Fruit fly (Drosophila melanogaster) S2 (cell line): ENCODE results near the gene CG3808.

Experiments
- CG8478 ChIP-seq: fragments of >200 bp; optimal IDR thresholded peaks from 2 replicates; lab custom pipeline; 2018
- CTCF ChIP-seq, 2 experiments: fragments of >200 bp; optimal IDR thresholded peaks; 2 replicates each; lab custom pipeline; 2018

Gene CG3808

DNA sequence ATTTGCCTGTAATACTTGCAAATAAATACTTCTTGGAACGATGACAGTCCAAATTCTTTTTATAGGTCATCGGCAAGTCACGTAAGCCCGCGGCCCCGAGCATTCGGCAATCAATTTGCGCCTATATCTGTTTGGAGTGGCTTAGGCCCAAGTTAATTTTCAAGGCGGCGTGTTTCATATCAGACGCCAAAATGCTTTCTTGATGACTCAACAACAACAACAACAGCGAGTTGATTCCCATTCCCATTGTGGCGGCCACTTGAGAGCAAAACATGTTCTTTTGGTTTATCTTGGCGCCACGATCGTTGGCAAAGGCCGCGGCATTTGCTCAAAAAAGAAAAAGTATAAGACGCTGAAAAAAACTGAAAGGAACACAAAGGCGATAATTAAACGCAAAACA is 13.7 kb upstream of the CG3808 start:
- TF ChIP-seq CG8478 (lab: Kevin White, UChicago) (no peak), CTCF (optimal IDR thresholded peaks at IDR 0.05; lab: Kevin White, UChicago) (no peak)

DNA sequence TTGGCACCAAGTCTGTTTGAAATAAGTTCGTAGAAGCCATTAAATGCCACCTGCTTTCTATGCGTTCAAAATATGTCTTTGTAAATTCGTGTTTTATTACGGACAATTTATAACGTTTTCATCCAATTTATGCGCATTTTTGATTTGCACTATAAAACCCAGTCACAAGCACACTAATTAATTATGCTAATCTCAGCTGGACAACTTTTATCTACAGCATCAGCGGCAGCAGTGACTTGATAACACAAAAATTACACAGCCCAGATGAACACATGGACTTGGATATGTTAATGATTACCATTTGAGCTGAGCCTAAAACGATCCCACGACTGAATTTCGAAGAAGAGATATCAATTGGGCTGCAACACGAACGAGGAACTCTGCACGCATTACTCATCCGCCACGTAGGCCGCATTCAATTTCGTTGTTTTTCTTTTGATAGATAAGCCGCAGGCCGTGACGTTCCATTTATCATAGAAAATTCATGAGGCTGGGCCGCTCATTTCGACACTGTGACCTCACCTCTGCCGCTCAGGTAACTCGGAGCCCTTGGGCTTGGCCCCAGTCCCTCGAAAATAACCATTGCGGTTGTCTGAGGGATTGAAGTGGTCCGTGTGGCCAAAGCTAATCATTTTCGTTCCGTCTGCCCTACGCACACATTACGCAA is 12.8 kb upstream of the CG3808 start:
- TF ChIP-seq CTCF (optimal IDR thresholded peaks at IDR 0.05; lab: Kevin White, UChicago) (no peak), CG8478 (lab: Kevin White, UChicago) (no peak)

DNA sequence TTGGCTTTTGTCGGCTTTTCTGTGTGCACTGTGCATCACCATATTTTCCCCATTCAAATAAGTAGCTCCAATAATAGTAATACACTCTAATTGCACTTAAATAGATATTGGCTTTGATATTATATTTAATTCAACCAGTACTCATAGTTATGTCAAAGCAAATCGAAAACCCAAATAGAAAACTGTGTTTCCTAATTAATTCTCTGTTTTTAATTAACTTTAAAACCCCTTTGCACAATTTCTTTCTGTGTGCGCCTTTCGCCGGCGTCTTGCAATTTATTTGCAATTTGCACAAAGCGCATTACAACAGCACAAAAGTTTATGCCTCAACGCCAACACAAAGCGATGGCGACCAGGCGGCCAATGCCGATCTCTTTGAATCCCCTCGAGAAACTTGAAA is 10.8 kb upstream of the CG3808 start:
- TF ChIP-seq CG8478 (lab: Kevin White, UChicago) (no peak), CTCF (optimal IDR thresholded peaks at IDR 0.05; lab: Kevin White, UChicago) (no peak)

DNA sequence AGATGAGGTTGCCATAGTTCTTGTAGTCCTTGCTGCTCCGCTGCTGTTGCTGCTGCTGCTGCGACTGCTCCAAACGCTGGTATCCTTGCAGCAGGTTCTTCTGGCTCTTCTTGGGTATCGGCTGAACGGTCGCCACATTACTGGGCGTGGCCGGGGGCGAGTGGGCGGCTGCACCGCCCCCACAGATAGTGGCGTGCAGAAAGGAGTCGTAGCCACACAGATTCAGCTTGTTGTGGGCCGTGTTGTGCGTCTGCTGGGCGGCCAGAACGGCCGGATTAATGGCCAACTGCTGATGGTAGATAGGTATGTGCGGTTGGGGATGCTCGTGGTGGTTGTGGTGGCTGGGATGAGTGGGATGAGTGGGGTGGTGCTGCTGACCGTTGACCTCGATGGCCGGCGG is 5.0 kb upstream of the CG3808 start:
- TF ChIP-seq CG8478 (lab: Kevin White, UChicago) (no peak), CTCF (optimal IDR thresholded peaks at IDR 0.05; lab: Kevin White, UChicago) (no peak)

DNA sequence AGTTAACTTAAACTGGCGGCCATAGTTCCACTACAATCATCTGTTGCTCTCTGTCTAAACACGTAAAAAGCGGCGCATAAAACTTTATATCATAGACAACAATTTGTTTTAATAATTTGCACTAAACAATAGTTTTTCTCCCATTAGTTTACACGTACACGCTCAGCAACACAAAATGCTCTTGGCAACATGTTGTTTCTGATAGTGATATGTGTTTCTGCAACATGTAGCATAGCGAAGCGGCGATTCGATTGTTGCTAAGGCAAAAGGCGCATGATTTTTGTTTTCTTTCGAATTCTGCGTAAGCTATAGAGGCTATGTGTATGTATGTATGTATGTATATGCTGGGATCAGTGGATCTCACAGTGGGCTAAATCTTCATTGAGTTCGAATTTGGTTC is 3.7 kb upstream of the CG3808 start:
- TF ChIP-seq CTCF (optimal IDR thresholded peaks at IDR 0.05; lab: Kevin White, UChicago) (no peak), CG8478 (lab: Kevin White, UChicago) (no peak)

DNA sequence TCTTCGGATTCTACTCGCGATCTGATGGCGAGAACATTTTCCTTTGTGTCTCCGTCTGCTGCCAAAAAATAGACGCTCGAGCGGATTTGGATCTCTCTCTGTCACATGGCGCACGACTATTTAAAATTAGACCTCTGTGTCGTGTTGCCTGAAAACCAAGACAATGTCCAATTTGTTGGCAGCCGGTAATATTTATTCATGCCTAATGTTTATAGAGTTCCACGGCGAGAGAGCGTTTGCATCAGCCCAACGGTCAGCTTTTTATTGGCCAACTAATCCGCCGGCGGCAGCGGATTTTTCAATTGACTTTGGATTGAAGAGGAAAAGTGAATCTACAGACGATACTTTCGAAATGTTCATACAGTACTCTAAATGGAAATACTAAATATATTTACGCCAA is 2.8 kb upstream of the CG3808 start, which contains the start of gene SmydA-2:
Gene SmydA-2, minus strand, starts transcription at position 33 of the 400 bp plus-strand sequence.
- no peak for TF ChIP-seq CTCF (optimal IDR thresholded peaks at IDR 0.05; lab: Kevin White, UChicago)
- TF ChIP-seq CG8478 (lab: Kevin White, UChicago) = no peak

DNA sequence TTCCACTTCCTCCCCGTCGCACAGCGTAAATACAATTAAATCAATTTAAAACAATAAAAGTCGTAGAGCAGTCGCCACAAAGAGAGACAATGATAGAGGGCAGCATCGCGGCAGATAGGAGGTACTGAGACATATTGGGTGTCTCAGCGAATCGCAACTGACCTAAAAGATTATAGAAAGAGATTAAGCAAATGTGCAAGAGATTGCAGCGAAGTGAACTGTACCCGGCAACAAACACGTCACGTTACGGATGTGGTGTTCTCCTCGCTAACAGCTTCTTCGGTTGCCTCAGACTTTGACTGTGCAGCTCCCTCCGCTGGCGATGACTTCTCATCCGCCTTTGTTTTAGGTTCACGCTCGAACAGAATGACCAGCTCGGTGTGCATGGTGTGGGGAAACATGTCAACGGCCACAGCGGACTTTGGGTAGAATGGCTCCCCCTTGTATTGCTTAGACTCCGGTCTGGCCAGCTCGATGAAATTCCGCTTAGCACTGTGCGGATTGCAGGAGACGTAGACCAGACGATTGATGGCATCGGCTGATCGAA is 2.1 kb downstream of the CG3808 start:
- no peak for TF ChIP-seq CTCF (optimal IDR thresholded peaks at IDR 0.05; lab: Kevin White, UChicago)
- no peak for TF ChIP-seq CG8478 (lab: Kevin White, UChicago)

DNA sequence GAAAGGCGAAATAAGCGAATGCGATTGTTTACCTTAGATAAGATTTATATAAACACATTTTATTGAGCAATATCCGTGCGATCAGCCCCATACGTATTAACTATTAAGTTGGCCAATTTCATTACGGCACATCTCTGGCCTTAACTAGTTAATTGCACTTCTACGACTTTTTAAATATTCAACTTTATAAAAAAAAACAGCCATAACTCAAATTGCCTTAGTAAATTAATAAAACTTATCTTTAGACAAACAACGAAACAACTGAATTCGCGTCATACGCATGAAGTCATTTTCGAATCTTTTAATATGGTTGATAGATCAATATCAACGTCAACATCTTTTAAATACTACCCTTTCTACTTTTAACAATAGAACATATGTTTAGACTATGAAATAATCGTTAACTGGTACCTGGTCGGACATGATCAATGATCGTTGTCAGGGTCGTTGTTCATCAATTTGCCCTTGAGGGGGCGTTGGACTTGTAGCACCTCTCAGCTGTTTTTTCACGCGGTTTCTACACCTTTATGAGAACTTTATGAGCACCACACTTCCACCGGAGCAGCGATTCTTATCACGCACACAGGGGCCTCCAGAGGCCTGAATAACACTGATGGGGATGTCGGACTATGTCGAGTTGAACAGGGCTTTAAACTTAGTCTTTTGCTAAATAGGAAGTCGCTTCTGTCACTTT is 2.7 kb downstream of the CG3808 start, which contains the start of gene CG18135:
Gene CG18135, minus strand, starts transcription at position 694 of the 694 bp plus-strand sequence.
- no peak for TF ChIP-seq CTCF (optimal IDR thresholded peaks at IDR 0.05; lab: Kevin White, UChicago)

DNA sequence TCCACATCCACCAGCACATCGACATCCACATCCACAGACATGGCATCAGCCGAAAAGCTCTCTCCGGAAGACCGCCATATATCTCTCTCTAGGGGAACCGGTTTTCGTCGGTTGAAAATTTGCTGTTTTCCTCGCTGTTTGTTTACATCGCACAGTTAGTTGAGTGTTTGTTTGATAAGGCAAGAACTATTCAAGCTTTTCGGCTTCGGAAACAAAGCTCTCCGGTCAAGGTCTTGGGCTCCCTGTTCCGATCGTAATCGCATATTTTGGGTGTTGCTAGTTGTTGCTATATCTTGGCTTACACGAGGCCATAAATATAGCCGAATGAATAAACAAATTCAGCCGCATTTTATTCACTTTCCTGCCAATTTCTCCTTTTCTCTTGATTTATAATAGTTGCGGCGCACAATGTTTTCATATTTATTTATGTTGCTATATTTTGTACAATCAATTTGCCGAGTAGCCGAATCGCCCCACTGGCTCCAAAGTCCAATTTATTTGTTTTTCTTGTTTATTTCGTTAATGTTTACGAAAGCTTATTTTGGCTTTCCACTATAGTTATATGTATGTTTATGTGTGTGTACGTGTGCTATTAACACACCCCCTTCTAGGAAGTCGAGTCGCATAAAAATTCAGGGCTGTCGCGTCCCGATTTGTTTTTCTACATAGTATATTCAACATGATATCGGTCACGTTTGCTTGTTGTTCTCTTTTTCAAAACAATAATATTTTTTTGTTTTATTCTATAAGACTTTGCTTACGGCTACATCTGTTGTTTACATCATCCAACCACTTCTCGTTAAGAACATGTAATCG is 3.4 kb downstream of the CG3808 start:
- no peak for TF ChIP-seq CTCF (optimal IDR thresholded peaks at IDR 0.05; lab: Kevin White, UChicago)
- TF ChIP-seq CG8478 (lab: Kevin White, UChicago) = no peak

DNA sequence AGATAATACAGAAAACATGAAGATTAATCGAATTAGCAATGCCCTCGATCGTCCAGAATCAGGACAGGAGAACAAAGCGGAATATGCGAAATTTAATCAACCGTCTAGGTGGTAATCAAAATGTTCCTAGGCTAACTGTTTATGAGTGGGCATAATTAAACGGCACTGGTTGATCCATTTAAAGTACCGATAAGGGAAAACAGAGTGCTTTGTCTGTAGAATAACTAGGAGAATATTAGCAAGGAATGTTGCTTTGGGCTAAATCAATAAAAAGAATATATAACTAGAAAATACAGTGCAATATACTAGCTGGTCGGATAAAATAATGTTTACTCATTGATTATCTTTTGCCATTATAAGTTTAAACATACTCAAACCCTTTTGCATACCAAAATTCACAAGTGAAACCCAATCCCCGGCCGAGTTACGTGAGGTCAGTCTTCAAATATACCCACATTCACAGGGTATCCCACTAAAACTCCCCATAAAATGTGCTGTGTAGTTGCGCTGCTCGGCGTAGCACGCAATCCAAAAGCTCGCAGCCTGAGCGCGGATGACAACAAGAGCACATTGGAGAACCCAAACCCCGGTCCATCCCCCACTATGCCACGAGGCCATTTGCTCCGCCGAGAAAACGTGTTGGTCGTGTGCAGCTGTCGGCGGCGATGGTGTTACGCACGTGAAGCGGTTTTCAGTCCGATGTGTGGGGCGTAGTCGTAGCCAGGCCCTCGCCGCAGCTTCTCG is 4.2 kb downstream of the CG3808 start:
- TF ChIP-seq CG8478 (lab: Kevin White, UChicago) (no peak), CTCF (optimal IDR thresholded peaks at IDR 0.05; lab: Kevin White, UChicago) (no peak)

DNA sequence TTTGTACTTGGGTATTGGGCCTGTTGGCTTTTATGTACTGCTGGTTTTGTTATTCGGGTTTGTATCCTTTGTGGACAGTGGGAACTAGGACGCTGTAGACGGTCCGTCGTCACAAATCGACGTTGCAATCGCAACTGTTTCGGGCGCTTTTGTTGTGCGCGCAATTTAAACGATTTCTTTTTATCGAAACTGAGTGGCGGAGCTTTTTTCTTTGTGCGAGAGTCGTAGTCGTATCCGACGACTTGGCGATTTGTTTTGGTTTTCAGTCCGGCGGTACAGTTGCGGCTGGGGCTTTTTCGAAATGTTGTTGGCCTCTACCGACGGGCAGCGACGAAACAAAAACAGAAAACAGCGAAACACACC is 4.8 kb downstream of the CG3808 start:
- no peak for TF ChIP-seq CG8478 (lab: Kevin White, UChicago)
- no peak for TF ChIP-seq CTCF (optimal IDR thresholded peaks at IDR 0.05; lab: Kevin White, UChicago)

DNA sequence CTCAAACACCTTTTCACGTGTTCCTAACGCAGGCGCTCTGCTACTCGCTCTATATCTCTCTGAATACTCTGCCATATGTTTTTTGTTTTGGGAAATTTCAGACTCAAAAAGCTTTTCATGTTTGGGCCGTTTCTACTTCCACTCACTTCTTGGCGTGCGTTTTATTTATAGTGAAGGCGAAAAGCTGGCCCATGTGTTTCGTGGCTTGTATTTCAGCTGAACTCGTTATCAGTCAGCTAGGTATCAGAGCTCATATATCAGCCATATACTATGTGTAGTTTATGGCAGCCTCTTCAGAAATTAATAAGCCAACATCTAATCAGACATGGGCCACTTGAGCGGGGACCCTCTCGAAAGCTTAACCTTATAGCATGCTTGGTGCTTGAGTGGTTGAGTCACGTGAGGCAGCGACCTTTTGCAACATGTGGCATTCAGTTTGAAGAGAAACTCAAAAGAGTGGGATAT is 5.9 kb downstream of the CG3808 start:
- TF ChIP-seq CG8478 (lab: Kevin White, UChicago) (no peak), CTCF (optimal IDR thresholded peaks at IDR 0.05; lab: Kevin White, UChicago) (no peak)

DNA sequence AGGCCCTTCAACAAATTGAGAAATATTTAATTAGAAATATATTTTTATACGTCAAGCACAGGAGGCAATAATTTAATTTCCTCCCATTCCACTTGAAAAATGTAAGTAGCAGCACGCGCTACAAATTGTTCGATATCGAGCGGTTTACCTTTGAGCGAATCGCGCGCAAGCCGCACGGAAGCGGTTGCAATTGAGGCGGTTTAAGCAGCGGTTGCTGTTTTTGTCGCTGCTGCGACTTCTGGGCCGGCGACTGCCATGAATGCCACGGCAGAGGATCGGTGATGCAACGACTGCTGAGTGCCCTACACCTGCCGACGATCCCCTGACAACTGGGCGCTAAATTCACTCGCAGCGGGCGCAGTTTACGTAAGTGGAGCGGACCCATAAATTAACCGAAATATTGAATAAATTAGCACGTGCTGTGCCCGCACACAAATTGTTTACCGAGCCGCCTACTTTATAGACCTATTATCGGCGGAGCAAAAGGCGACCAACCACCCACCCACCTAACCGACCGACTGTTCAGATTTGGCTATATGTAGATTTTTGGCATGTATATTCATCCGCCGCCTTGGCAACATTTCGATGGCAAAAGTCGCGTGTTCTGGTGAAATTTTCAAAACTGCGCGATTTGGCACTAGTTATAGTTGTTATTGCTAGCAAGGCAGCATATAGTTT is 6.7 kb downstream of the CG3808 start:
- no peak for TF ChIP-seq CTCF (optimal IDR thresholded peaks at IDR 0.05; lab: Kevin White, UChicago)
- no peak for TF ChIP-seq CG8478 (lab: Kevin White, UChicago)
